Worm (Caenorhabditis elegans) whole organism, midembryonic: ENCODE data around the gene pro-3.

Experiments used
- T22C8.4 ChIP-seq: fragments of 200-800 bp; sonication (Bioruptor generic); IDR thresholded peaks from 2 replicates; pipeline ENCODE4 v1.3.6; 2022; ENCODE audit warnings: missing genetic modification characterization, missing compliant biosample characterization
- cog-1 ChIP-seq: sonication (generic microtip); optimal IDR thresholded peaks from 2 replicates; lab custom pipeline; 2016; ENCODE audit warnings: missing genetic modification characterization, missing compliant biosample characterization
- flt-1 ChIP-seq: fragments of 200-800 bp; sonication (Bioruptor generic); IDR thresholded peaks from 2 replicates; pipeline ENCODE4 v1.3.6; 2022; ENCODE audit warnings: missing genetic modification characterization, missing compliant biosample characterization
- klf-2 ChIP-seq: fragments of 200-800 bp; sonication (Bioruptor generic); conservative IDR thresholded peaks from 2 replicates; pipeline ENCODE4 v1.3.6; 2022; ENCODE audit warnings: missing genetic modification reagents, missing genetic modification characterization, missing compliant biosample characterization
- med-1 ChIP-seq: sonication (generic microtip); optimal IDR thresholded peaks from 2 replicates; lab custom pipeline; 2017; ENCODE audit warnings: missing genetic modification characterization, mild to moderate bottlenecking, missing compliant biosample characterization, antibody characterized with exemption, missing genetic modification reagents; ENCODE audit not compliant: insufficient read depth
- ref-1 ChIP-seq: fragments of 200-800 bp; sonication (Bioruptor generic); conservative IDR thresholded peaks from 2 replicates; pipeline ENCODE4 v1.3.6; 2022; ENCODE audit warnings: missing genetic modification reagents, missing genetic modification characterization, missing compliant biosample characterization
- tab-1 ChIP-seq: fragments of 200-800 bp; sonication (Bioruptor generic); IDR thresholded peaks from 2 replicates; pipeline ENCODE4 v1.3.6; 2022; ENCODE audit warnings: missing genetic modification characterization, missing compliant biosample characterization
- ztf-23 ChIP-seq: fragments of 200-800 bp; sonication (Bioruptor generic); IDR thresholded peaks from 2 replicates; pipeline ENCODE4 v1.3.6; 2022; ENCODE audit warnings: missing genetic modification reagents, missing genetic modification characterization, missing compliant biosample characterization

DNA sequence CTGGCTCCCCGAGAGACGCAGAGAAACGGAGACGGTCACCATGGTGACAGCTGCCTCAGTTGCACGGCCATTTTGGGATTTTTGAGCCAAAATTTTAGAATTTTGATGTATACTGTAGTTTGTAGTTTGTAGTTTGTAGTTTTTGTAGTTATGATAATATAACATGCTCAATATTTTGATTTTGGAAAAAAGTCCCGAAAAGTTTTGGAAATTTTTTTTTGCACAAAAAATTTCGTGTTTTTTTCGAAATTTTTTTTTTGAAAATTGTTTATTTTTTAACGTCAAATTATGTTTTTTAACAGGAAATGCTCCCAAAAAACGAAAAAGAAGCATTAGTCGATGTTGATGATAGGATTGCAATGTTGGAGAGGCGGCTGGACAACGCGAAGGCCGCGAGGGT lies 9.0 kb upstream of the pro-3 start, which contains the start of gene dyf-17:
- no peak for TF ChIP-seq tab-1 (GFP tag; lab: Robert Waterston, UW)
- no peak for TF ChIP-seq ref-1 (GFP tag; lab: Robert Waterston, UW)
- TF ChIP-seq cog-1 (tag; lab: Kevin White, UChicago) = no peak
- TF ChIP-seq T22C8.4 (GFP tag; lab: Robert Waterston, UW) = no peak
- no peak for TF ChIP-seq flt-1 (GFP tag; lab: Robert Waterston, UW)
- no peak for TF ChIP-seq klf-2 (GFP tag; lab: Robert Waterston, UW)
- no peak for TF ChIP-seq med-1 (GFP tag; lab: Kevin White, UChicago)
- no peak for TF ChIP-seq ztf-23 (GFP tag; lab: Robert Waterston, UW)
